Worm (Caenorhabditis elegans) whole organism, midembryonic: ENCODE measurements around the gene Y38C1AA.6.

Experiments
- T22C8.4 ChIP-seq: fragments of 200-800 bp; sonication (Bioruptor generic); IDR thresholded peaks from 2 replicates; pipeline ENCODE4 v1.3.6; 2022; ENCODE audit warnings: missing genetic modification characterization, missing compliant biosample characterization
- cog-1 ChIP-seq: sonication (generic microtip); optimal IDR thresholded peaks from 2 replicates; lab custom pipeline; 2016; ENCODE audit warnings: missing genetic modification characterization, missing compliant biosample characterization
- flt-1 ChIP-seq: fragments of 200-800 bp; sonication (Bioruptor generic); IDR thresholded peaks from 2 replicates; pipeline ENCODE4 v1.3.6; 2022; ENCODE audit warnings: missing genetic modification characterization, missing compliant biosample characterization
- klf-2 ChIP-seq: fragments of 200-800 bp; sonication (Bioruptor generic); conservative IDR thresholded peaks from 2 replicates; pipeline ENCODE4 v1.3.6; 2022; ENCODE audit warnings: missing genetic modification reagents, missing genetic modification characterization, missing compliant biosample characterization
- med-1 ChIP-seq: sonication (generic microtip); optimal IDR thresholded peaks from 2 replicates; lab custom pipeline; 2017; ENCODE audit warnings: missing genetic modification characterization, mild to moderate bottlenecking, missing compliant biosample characterization, antibody characterized with exemption, missing genetic modification reagents; ENCODE audit not compliant: insufficient read depth
- tab-1 ChIP-seq: fragments of 200-800 bp; sonication (Bioruptor generic); IDR thresholded peaks from 2 replicates; pipeline ENCODE4 v1.3.6; 2022; ENCODE audit warnings: missing genetic modification characterization, missing compliant biosample characterization
- ztf-23 ChIP-seq: fragments of 200-800 bp; sonication (Bioruptor generic); IDR thresholded peaks from 2 replicates; pipeline ENCODE4 v1.3.6; 2022; ENCODE audit warnings: missing genetic modification reagents, missing genetic modification characterization, missing compliant biosample characterization

DNA sequence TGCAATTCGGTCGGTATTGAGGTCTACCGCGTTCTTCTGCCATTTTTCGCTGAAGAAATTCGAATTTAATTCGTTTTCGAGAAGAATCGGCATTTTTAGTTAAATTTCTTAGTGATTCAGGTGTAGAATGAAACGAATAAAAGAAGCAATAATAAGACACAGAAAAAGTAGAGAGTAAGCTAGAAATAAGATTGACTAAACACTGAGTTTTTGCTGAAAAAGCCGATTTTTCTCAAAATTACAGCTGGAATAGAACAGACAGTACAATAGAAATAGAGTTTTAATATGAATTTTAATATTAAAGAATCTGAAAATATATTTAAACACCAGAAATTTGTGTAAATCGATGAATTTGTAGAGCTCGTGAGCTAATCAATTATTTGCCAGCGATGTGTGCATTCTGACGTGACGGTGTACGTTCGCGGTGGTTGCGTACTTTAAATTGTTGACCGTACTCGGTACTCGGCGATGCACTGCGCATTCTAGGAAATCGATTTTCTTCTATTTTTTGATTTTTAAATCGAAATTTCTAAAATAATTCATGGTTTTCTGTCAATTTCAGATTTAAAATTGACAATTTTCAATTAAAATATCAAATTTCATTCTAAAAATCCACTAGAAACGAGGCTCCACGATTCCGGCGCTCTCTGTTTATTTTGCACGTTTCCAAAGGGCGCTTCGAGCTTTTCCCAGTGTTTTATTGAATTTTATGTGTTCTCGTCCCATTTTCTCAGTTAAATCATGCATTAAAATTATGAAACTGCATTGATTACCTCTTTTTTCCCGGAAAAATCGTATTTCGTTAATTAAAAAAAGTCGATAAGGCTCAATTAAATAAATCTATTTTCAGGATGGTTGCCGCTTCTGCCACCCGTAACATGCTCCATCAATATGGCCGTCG, 36.5 kb upstream of the Y38C1AA.6 start, which contains the start of the genes grld-1 and cox-6C:
- TF ChIP-seq tab-1 (GFP tag; lab: Robert Waterston, UW) (no peak), flt-1 (GFP tag; lab: Robert Waterston, UW) (0 out of 2 replicates have a peak, but pooled peaks have one; percentile 3), ztf-23 (GFP tag; lab: Robert Waterston, UW) (no peak), klf-2 (GFP tag; lab: Robert Waterston, UW) (no peak), T22C8.4 (GFP tag; lab: Robert Waterston, UW) (peak; percentile 60), cog-1 (tag; lab: Kevin White, UChicago) (peak; percentile 32), med-1 (GFP tag; lab: Kevin White, UChicago) (no peak)
